Worm (Caenorhabditis elegans): Measurements from ENCODE around the gene nsun-1.

DNA sequence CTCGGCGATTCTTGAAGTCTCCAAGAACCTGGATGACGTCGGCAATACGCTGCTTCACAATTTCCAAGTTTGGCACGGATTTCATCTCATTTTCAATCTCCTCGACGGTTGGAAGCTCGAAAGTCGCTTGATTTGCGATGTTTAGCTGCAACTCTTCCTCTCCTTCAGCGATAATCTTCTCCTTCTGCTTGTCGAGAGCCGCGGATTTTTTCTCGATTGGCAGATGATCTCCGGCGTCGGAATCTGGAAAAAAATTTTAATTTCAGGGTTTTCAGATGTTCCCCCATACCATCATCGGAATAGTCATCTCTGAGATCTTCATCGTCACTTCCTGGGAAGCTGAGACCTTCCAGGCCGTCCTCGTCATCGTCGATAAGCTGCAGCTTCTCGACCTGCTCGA is 428 bp downstream of the nsun-1 start:
- TF ChIP-seq ceh-16 (tag; optimal IDR thresholded peaks at IDR 0.05), result no peak
- TF ChIP-seq zag-1 (tag; optimal IDR thresholded peaks at IDR 0.05), result no peak

All from whole organism, L3 larva.